Worm (Caenorhabditis elegans) whole organism, L1 larva: ENCODE measurements around the gene nspg-12.

Experiments
- C04F5.9 ChIP-seq: sonication (generic microtip); optimal IDR thresholded peaks from 2 replicates; lab custom pipeline; 2016; ENCODE audit warnings: missing genetic modification characterization, missing compliant biosample characterization
- Y116A8C.19 ChIP-seq: sonication (generic microtip); optimal IDR thresholded peaks from 2 replicates; lab custom pipeline; 2016; ENCODE audit warnings: missing compliant biosample characterization, missing genetic modification characterization, borderline replicate concordance
- aha-1 ChIP-seq: fragments of 150-350 bp; optimal IDR thresholded peaks from 2 replicates; lab custom pipeline; 2014; ENCODE audit warnings: missing biosample characterization, missing genetic modification characterization
- alr-1 ChIP-seq: fragments of 200-800 bp; sonication (Bioruptor generic); optimal IDR thresholded peaks from 2 replicates; lab custom pipeline; 2018; ENCODE audit warnings: borderline replicate concordance, mild to moderate bottlenecking, missing genetic modification characterization, missing compliant biosample characterization
- ama-1 ChIP-seq: fragments of 150-350 bp; optimal IDR thresholded peaks from 2 replicates; lab custom pipeline; 2014
- blmp-1 ChIP-seq: fragments of 150-350 bp; optimal IDR thresholded peaks from 2 replicates; lab custom pipeline; 2014; ENCODE audit warnings: missing biosample characterization, missing genetic modification characterization
- ceh-88 ChIP-seq: fragments of 200-800 bp; sonication (Bioruptor generic); IDR thresholded peaks from 2 replicates; pipeline ENCODE4 v1.3.6; 2022; ENCODE audit warnings: missing genetic modification characterization, missing compliant biosample characterization
- ceh-90 ChIP-seq: sonication (generic microtip); optimal IDR thresholded peaks from 2 replicates; lab custom pipeline; 2016; ENCODE audit warnings: missing genetic modification characterization, missing compliant biosample characterization
- ces-1 ChIP-seq: fragments of 150-350 bp; optimal IDR thresholded peaks from 2 replicates; lab custom pipeline; 2014; ENCODE audit warnings: missing biosample characterization, missing genetic modification reagents, missing genetic modification characterization
- efl-1 ChIP-seq, 4 experiments: fragments of 150-350 bp; optimal IDR thresholded peaks in 3 of 4; peaks in 1 of 4; 1 replicate in 1 of 4; 2 replicates in 3 of 4; lab custom pipeline; 2014; ENCODE audit warnings: missing biosample characterization in 2 of 4, missing genetic modification characterization in 2 of 4, missing genetic modification reagents in 2 of 4
- efl-3 ChIP-seq: fragments of 200-800 bp; sonication (Bioruptor generic); optimal IDR thresholded peaks from 2 replicates; lab custom pipeline; 2018; ENCODE audit warnings: mild to moderate bottlenecking, missing genetic modification characterization, missing compliant biosample characterization
- egl-27 ChIP-seq, 2 experiments: fragments of 150-350 bp in 1 of 2; sonication (generic microtip); optimal IDR thresholded peaks; 3 replicates each; lab custom pipeline; 2017 to 2018; ENCODE audit warnings: missing biosample characterization in 2 of 2, missing genetic modification characterization in 2 of 2, missing genetic modification reagents in 2 of 2
- elt-2 ChIP-seq: sonication (generic microtip); optimal IDR thresholded peaks from 2 replicates; lab custom pipeline; 2016; ENCODE audit warnings: missing genetic modification characterization, mild to moderate bottlenecking, inconsistent platforms, missing compliant biosample characterization, missing genetic modification reagents
- elt-3 ChIP-seq, 6 experiments: fragments of 150-350 bp in 1 of 6; sonication (generic microtip); optimal IDR thresholded peaks; 2 replicates each; lab custom pipeline; 2017 to 2018; ENCODE audit warnings: missing biosample characterization in 6 of 6, missing genetic modification characterization in 6 of 6, inconsistent platforms in 1 of 6
- fkh-8 ChIP-seq: sonication (generic microtip); optimal IDR thresholded peaks from 2 replicates; lab custom pipeline; 2016; ENCODE audit warnings: mild to moderate bottlenecking, missing genetic modification characterization, missing compliant biosample characterization
- fos-1 ChIP-seq: fragments of 150-350 bp; optimal IDR thresholded peaks from 2 replicates; lab custom pipeline; 2014; ENCODE audit warnings: missing biosample characterization, missing genetic modification characterization
- hlh-4 ChIP-seq: sonication (generic microtip); optimal IDR thresholded peaks from 2 replicates; lab custom pipeline; 2016; ENCODE audit warnings: mild to moderate bottlenecking, missing genetic modification characterization, missing compliant biosample characterization
- hpl-2 ChIP-seq: fragments of 150-350 bp; optimal IDR thresholded peaks from 2 replicates; lab custom pipeline; 2014; ENCODE audit warnings: missing biosample characterization, missing genetic modification reagents, missing genetic modification characterization
- irx-1 ChIP-seq: sonication (generic microtip); optimal IDR thresholded peaks from 2 replicates; lab custom pipeline; 2016; ENCODE audit warnings: missing genetic modification characterization, missing compliant biosample characterization
- isw-1 ChIP-seq: fragments of 200-800 bp; sonication (Bioruptor generic); IDR thresholded peaks from 2 replicates; pipeline ENCODE4 v1.3.6; 2022; ENCODE audit warnings: missing genetic modification characterization, missing compliant biosample characterization
- jun-1 ChIP-seq: fragments of 150-350 bp; optimal IDR thresholded peaks from 2 replicates; lab custom pipeline; 2014; ENCODE audit warnings: missing biosample characterization, missing genetic modification reagents, missing genetic modification characterization
- lin-14 ChIP-seq: fragments of 200-800 bp; sonication (Bioruptor generic); optimal IDR thresholded peaks from 2 replicates; lab custom pipeline; 2018; ENCODE audit warnings: mild to moderate bottlenecking, missing genetic modification characterization, moderate library complexity, missing compliant biosample characterization
- lin-35 ChIP-seq, 2 experiments: fragments of 150-350 bp; optimal IDR thresholded peaks; 2 replicates each; lab custom pipeline; 2014; ENCODE audit warnings: missing biosample characterization in 2 of 2, missing genetic modification characterization in 2 of 2, missing genetic modification reagents in 2 of 2
- lin-39 ChIP-seq: fragments of 150-350 bp; optimal IDR thresholded peaks from 2 replicates; lab custom pipeline; 2014; ENCODE audit warnings: missing biosample characterization, missing genetic modification reagents, missing genetic modification characterization
- lir-3 ChIP-seq: sonication (generic microtip); optimal IDR thresholded peaks from 2 replicates; lab custom pipeline; 2016; ENCODE audit warnings: mild to moderate bottlenecking, missing genetic modification characterization, moderate library complexity, missing compliant biosample characterization; ENCODE audit not compliant: poor library complexity
- lsy-2 ChIP-seq, 2 experiments: fragments of 150-350 bp; optimal IDR thresholded peaks; 2 replicates each; lab custom pipeline; 2014; ENCODE audit warnings: missing biosample characterization in 2 of 2, missing genetic modification characterization in 2 of 2
- mdl-1 ChIP-seq, 2 experiments: fragments of 150-350 bp; optimal IDR thresholded peaks; 2 replicates each; lab custom pipeline; 2014 to 2017; ENCODE audit warnings: missing biosample characterization in 2 of 2, missing genetic modification characterization in 2 of 2, inconsistent platforms in 1 of 2
- mef-2 ChIP-seq: fragments of 150-350 bp; optimal IDR thresholded peaks from 2 replicates; lab custom pipeline; 2014; ENCODE audit warnings: missing biosample characterization, missing genetic modification characterization
- mep-1 ChIP-seq: fragments of 150-350 bp; optimal IDR thresholded peaks from 2 replicates; lab custom pipeline; 2014; ENCODE audit warnings: missing biosample characterization, missing genetic modification characterization
- nhr-12 ChIP-seq: sonication (generic microtip); optimal IDR thresholded peaks from 2 replicates; lab custom pipeline; 2017; ENCODE audit warnings: missing biosample characterization, missing genetic modification characterization
- nhr-19 ChIP-seq: fragments of 200-800 bp; sonication (Bioruptor generic); conservative IDR thresholded peaks from 2 replicates; pipeline ENCODE4 v1.3.6; 2022; ENCODE audit warnings: missing genetic modification characterization, missing compliant biosample characterization
- nhr-20 ChIP-seq: sonication (generic microtip); optimal IDR thresholded peaks from 2 replicates; lab custom pipeline; 2016; ENCODE audit warnings: mild to moderate bottlenecking, missing genetic modification characterization, missing compliant biosample characterization
- nhr-237 ChIP-seq: fragments of 150-350 bp; optimal IDR thresholded peaks from 2 replicates; lab custom pipeline; 2014; ENCODE audit warnings: missing biosample characterization, missing genetic modification characterization
- nhr-47 ChIP-seq: sonication (generic microtip); optimal IDR thresholded peaks from 2 replicates; lab custom pipeline; 2016; ENCODE audit warnings: mild to moderate bottlenecking, missing genetic modification characterization, moderate library complexity, missing compliant biosample characterization
- nhr-71 ChIP-seq: sonication (generic microtip); optimal IDR thresholded peaks from 2 replicates; lab custom pipeline; 2016; ENCODE audit warnings: mild to moderate bottlenecking, missing genetic modification characterization, moderate library complexity, missing compliant biosample characterization
- nhr-76 ChIP-seq: sonication (generic microtip); optimal IDR thresholded peaks from 2 replicates; lab custom pipeline; 2017; ENCODE audit warnings: missing biosample characterization, missing genetic modification characterization
- nhr-77 ChIP-seq: fragments of 150-350 bp; optimal IDR thresholded peaks from 2 replicates; lab custom pipeline; 2014; ENCODE audit warnings: missing biosample characterization, missing genetic modification characterization
- nhr-84 ChIP-seq: sonication (generic microtip); optimal IDR thresholded peaks from 2 replicates; lab custom pipeline; 2017; ENCODE audit warnings: missing biosample characterization, missing genetic modification characterization
- nhr-85 ChIP-seq: sonication (generic microtip); peaks from one replicate; lab custom pipeline; 2016; ENCODE audit warnings: missing genetic modification characterization, inconsistent platforms, missing compliant biosample characterization
- nhr-90 ChIP-seq: sonication (generic microtip); optimal IDR thresholded peaks from 2 replicates; lab custom pipeline; 2016; ENCODE audit warnings: mild to moderate bottlenecking, missing genetic modification characterization, missing compliant biosample characterization; ENCODE audit not compliant: poor library complexity
- pag-3 ChIP-seq: sonication (generic microtip); optimal IDR thresholded peaks from 2 replicates; lab custom pipeline; 2017; ENCODE audit warnings: missing genetic modification characterization, mild to moderate bottlenecking, missing compliant biosample characterization, antibody characterized with exemption, borderline replicate concordance; ENCODE audit not compliant: insufficient read depth
- pax-3 ChIP-seq: fragments of 200-800 bp; sonication (Bioruptor generic); optimal IDR thresholded peaks from 2 replicates; lab custom pipeline; 2018; ENCODE audit warnings: mild to moderate bottlenecking, missing genetic modification characterization, moderate library complexity, missing compliant biosample characterization
- skn-1 ChIP-seq: fragments of 150-350 bp; optimal IDR thresholded peaks from 2 replicates; lab custom pipeline; 2014; ENCODE audit warnings: missing biosample characterization, missing genetic modification characterization
- snu-23 ChIP-seq: sonication (generic microtip); optimal IDR thresholded peaks from 2 replicates; lab custom pipeline; 2016; ENCODE audit warnings: missing genetic modification characterization, missing compliant biosample characterization
- sox-4 ChIP-seq: sonication (generic microtip); optimal IDR thresholded peaks from 2 replicates; lab custom pipeline; 2016; ENCODE audit warnings: missing genetic modification characterization, missing compliant biosample characterization
- sup-37 ChIP-seq: fragments of 200-800 bp; sonication (Bioruptor generic); optimal IDR thresholded peaks from 2 replicates; lab custom pipeline; 2018; ENCODE audit warnings: mild to moderate bottlenecking, missing genetic modification characterization, missing compliant biosample characterization
- tbx-2 ChIP-seq: sonication (generic microtip); optimal IDR thresholded peaks from 2 replicates; lab custom pipeline; 2016; ENCODE audit warnings: missing genetic modification characterization, missing compliant biosample characterization
- unc-30 ChIP-seq: sonication (generic microtip); optimal IDR thresholded peaks from 2 replicates; lab custom pipeline; 2017; ENCODE audit warnings: missing biosample characterization, missing genetic modification characterization
- unc-86 ChIP-seq: sonication (generic microtip); optimal IDR thresholded peaks from 2 replicates; lab custom pipeline; 2016; ENCODE audit warnings: missing genetic modification characterization, missing compliant biosample characterization
- vab-15 ChIP-seq: sonication (generic microtip); optimal IDR thresholded peaks from 2 replicates; lab custom pipeline; 2017; ENCODE audit warnings: missing genotype, mild to moderate bottlenecking, missing genetic modification characterization, missing compliant biosample characterization
- xbp-1 ChIP-seq: sonication (generic microtip); optimal IDR thresholded peaks from 2 replicates; lab custom pipeline; 2016; ENCODE audit warnings: missing genetic modification characterization, missing compliant biosample characterization
- zip-4 ChIP-seq: fragments of 200-800 bp; sonication (Bioruptor generic); optimal IDR thresholded peaks from 2 replicates; lab custom pipeline; 2018; ENCODE audit warnings: mild to moderate bottlenecking, missing genetic modification characterization, moderate library complexity, missing compliant biosample characterization

The nspg-12 gene

ce11 chrX:5213565-5213964 lies 43.5 kb upstream of the nspg-12 start:
- TF ChIP-seq ces-1 (GFP tag; lab: Kevin White, UChicago) = no peak
- TF ChIP-seq fos-1 (tag; lab: Kevin White, UChicago) = no peak
- no peak for TF ChIP-seq isw-1
- peak; percentile 31 for TF ChIP-seq snu-23 (GFP tag; lab: Kevin White, UChicago)
- TF ChIP-seq ceh-88 (GFP tag; lab: Robert Waterston, UW) = no peak
- TF ChIP-seq vab-15 (tag; lab: Kevin White, UChicago) = no peak
- peak; percentile 39 for TF ChIP-seq jun-1 (tag; lab: Kevin White, UChicago)
- no peak for TF ChIP-seq ama-1 (lab: Kevin White, UChicago)
- no peak for TF ChIP-seq sup-37 (GFP tag; lab: Kevin White, UChicago)
- no peak for TF ChIP-seq nhr-237 (tag; lab: Kevin White, UChicago)
- TF ChIP-seq hlh-4 = no peak
- peak; percentile 26 for TF ChIP-seq mep-1 (tag; lab: Kevin White, UChicago)
- no peak for TF ChIP-seq irx-1 (tag; lab: Kevin White, UChicago)
- no peak for TF ChIP-seq sox-4
- TF ChIP-seq lin-39 (tag; lab: Kevin White, UChicago) = no peak
- no peak for TF ChIP-seq mef-2
- no peak for TF ChIP-seq skn-1 (tag; lab: Kevin White, UChicago)
- no peak for TF ChIP-seq egl-27 (tag; optimal IDR thresholded peaks at IDR 0.05; lab: Kevin White, UChicago)
- TF ChIP-seq lir-3 (tag; lab: Kevin White, UChicago) = no peak
- peak; percentile 43 for TF ChIP-seq lin-14 (GFP tag; lab: Kevin White, UChicago)
- TF ChIP-seq ceh-90 (tag; lab: Kevin White, UChicago) = no peak
- no peak for TF ChIP-seq hpl-2 (GFP tag; lab: Kevin White, UChicago)
- no peak for TF ChIP-seq efl-3 (GFP tag; lab: Kevin White, UChicago)
- no peak for TF ChIP-seq nhr-12 (tag; lab: Kevin White, UChicago)
- TF ChIP-seq efl-1 (optimal IDR thresholded peaks at IDR 0.05; lab: Kevin White, UChicago) = no peak
- peak in 1 of 2 experiments; percentile 80 for TF ChIP-seq efl-1 (GFP tag; optimal IDR thresholded peaks at IDR 0.05 in 1 of 2; lab: Kevin White, UChicago)
- no peak for TF ChIP-seq alr-1 (tag; lab: Kevin White, UChicago)
- TF ChIP-seq nhr-47 (tag; lab: Kevin White, UChicago) = no peak
- TF ChIP-seq lsy-2 (tag; optimal IDR thresholded peaks at IDR 0.05; lab: Kevin White, UChicago) = peak in 1 of 2 experiments; percentile 29
- TF ChIP-seq fkh-8 (tag; lab: Kevin White, UChicago) = no peak
- TF ChIP-seq zip-4 (GFP tag; lab: Kevin White, UChicago) = no peak
- no peak for TF ChIP-seq nhr-84 (tag; lab: Kevin White, UChicago)
- peak; percentile 39 for TF ChIP-seq blmp-1
- no peak for TF ChIP-seq pag-3
- TF ChIP-seq xbp-1 (tag; lab: Kevin White, UChicago) = no peak
- TF ChIP-seq elt-2 = peak; percentile 96
- TF ChIP-seq nhr-20 (tag; lab: Kevin White, UChicago) = peak; percentile 54
- no peak for TF ChIP-seq nhr-77 (tag; lab: Kevin White, UChicago)
- no peak for TF ChIP-seq mdl-1 (tag; optimal IDR thresholded peaks at IDR 0.05; lab: Kevin White, UChicago)
- no peak for TF ChIP-seq nhr-76 (tag; lab: Kevin White, UChicago)
- TF ChIP-seq nhr-19 (GFP tag; lab: Robert Waterston, UW) = peak; percentile 33
- TF ChIP-seq nhr-90 (tag; lab: Kevin White, UChicago) = peak; percentile 41
- peak; percentile 65 for TF ChIP-seq nhr-85 (tag; lab: Kevin White, UChicago)
- TF ChIP-seq pax-3 (tag; lab: Kevin White, UChicago) = no peak
- TF ChIP-seq aha-1 = no peak
- TF ChIP-seq Y116A8C.19 (tag; lab: Kevin White, UChicago) = no peak
- no peak for TF ChIP-seq unc-86 (tag; lab: Kevin White, UChicago)
- peak in 3 of 6 experiments; percentile 13 to 57 (median 53) for TF ChIP-seq elt-3 (tag; optimal IDR thresholded peaks at IDR 0.05; lab: Kevin White, UChicago)
- TF ChIP-seq lin-35 (GFP tag; optimal IDR thresholded peaks at IDR 0.05; lab: Kevin White, UChicago) = peak in 1 of 2 experiments; percentile 65
- no peak for TF ChIP-seq C04F5.9
- no peak for TF ChIP-seq unc-30 (tag; lab: Kevin White, UChicago)
- peak; percentile 1 for TF ChIP-seq tbx-2 (tag; lab: Kevin White, UChicago)
- TF ChIP-seq nhr-71 (tag; lab: Kevin White, UChicago) = peak; percentile 57
